Worm (Caenorhabditis elegans) whole organism, L4/young adult: ENCODE measurements around the gene F53B1.3.

Experiments
- W03F9.2 ChIP-seq: fragments of 150-350 bp; optimal IDR thresholded peaks from 2 replicates; lab custom pipeline; 2014; ENCODE audit warnings: missing biosample characterization, missing genetic modification characterization
- dao-5 ChIP-seq: sonication (generic microtip); optimal IDR thresholded peaks from 2 replicates; lab custom pipeline; 2016; ENCODE audit warnings: missing genotype, missing genetic modification characterization, moderate library complexity, missing compliant biosample characterization
- him-1 ChIP-seq: sonication (generic microtip); optimal IDR thresholded peaks from 2 replicates; lab custom pipeline; 2016; ENCODE audit warnings: missing genotype, missing genetic modification reagents, missing genetic modification characterization, missing compliant biosample characterization

DNA sequence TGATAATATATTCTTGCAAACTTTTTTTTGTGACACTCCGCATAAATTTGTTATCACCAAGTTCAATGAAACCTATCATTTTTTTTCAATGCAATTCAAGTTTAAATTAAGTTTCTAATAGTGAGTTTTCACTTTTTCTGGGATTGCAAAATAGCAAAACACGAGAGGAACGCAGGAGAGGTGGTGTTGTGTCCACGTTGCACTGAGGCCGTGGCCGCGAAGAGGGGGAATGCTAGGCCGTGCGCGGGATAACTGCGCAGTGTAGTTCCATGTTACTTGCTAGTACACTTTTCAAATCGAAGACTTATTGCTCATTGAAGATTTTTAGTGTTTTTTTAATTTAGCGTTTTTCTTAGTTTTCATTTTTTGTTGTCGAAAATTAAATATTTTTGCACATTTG, 2.8 kb downstream of the F53B1.3 start:
- TF ChIP-seq W03F9.2 (tag; lab: Kevin White, UChicago) (no peak), dao-5 (tag; lab: Kevin White, UChicago) (no peak), him-1 (tag; lab: Kevin White, UChicago) (no peak)
